Worm (Caenorhabditis elegans): ENCODE measurements around the gene col-40.

- TF ChIP-seq ama-1 (optimal IDR thresholded peaks at IDR 0.05) (no peak), F13C5.2 (tag; optimal IDR thresholded peaks at IDR 0.05) (no peak)
Measured at ce11 chrII:1140689-1141088, 33.9 kb upstream of the col-40 start, which contains the start of gene W09B6.4.

Data from whole organism, early embryonic.